Worm (Caenorhabditis elegans) whole organism, L1 larva: Measurements from ENCODE around the gene nhr-31.
A peak's percentile ranks its signal among the peaks of the same experiment; 100 is the strongest.

Source experiments
- C04F5.9 ChIP-seq: sonication (generic microtip); optimal IDR thresholded peaks from 2 replicates; lab custom pipeline; 2016; ENCODE audit warnings: missing genetic modification characterization, missing compliant biosample characterization
- C34B4.2 ChIP-seq: sonication (generic microtip); optimal IDR thresholded peaks from 2 replicates; lab custom pipeline; 2017; ENCODE audit warnings: mild to moderate bottlenecking, missing genetic modification characterization, missing compliant biosample characterization
- aha-1 ChIP-seq: fragments of 150-350 bp; optimal IDR thresholded peaks from 2 replicates; lab custom pipeline; 2014; ENCODE audit warnings: missing biosample characterization, missing genetic modification characterization
- aly-2 ChIP-seq: fragments of 150-350 bp; optimal IDR thresholded peaks from 2 replicates; lab custom pipeline; 2014; ENCODE audit warnings: missing biosample characterization, missing genetic modification characterization
- blmp-1 ChIP-seq: fragments of 150-350 bp; optimal IDR thresholded peaks from 2 replicates; lab custom pipeline; 2014; ENCODE audit warnings: missing biosample characterization, missing genetic modification characterization
- ceh-82 ChIP-seq, 3 experiments: fragments of 150-350 bp in 1 of 3; sonication (generic microtip) in 2 of 3; optimal IDR thresholded peaks; 2 replicates each; lab custom pipeline; 2014 to 2017; ENCODE audit warnings: missing biosample characterization in 3 of 3, missing genetic modification characterization in 3 of 3
- ceh-88 ChIP-seq: fragments of 200-800 bp; sonication (Bioruptor generic); IDR thresholded peaks from 2 replicates; pipeline ENCODE4 v1.3.6; 2022; ENCODE audit warnings: missing genetic modification characterization, missing compliant biosample characterization
- ceh-90 ChIP-seq: sonication (generic microtip); optimal IDR thresholded peaks from 2 replicates; lab custom pipeline; 2016; ENCODE audit warnings: missing genetic modification characterization, missing compliant biosample characterization
- dpl-1 ChIP-seq, 3 experiments: fragments of 150-350 bp in 2 of 3; sonication (generic microtip) in 1 of 3; optimal IDR thresholded peaks; 2 replicates each; lab custom pipeline; 2014 to 2017; ENCODE audit warnings: missing biosample characterization in 3 of 3, missing genetic modification characterization in 3 of 3, missing genetic modification reagents in 3 of 3
- dsc-1 ChIP-seq: sonication (generic microtip); optimal IDR thresholded peaks from 2 replicates; lab custom pipeline; 2016; ENCODE audit warnings: mild to moderate bottlenecking, missing genetic modification characterization, missing compliant biosample characterization
- efl-1 ChIP-seq, 4 experiments: fragments of 150-350 bp; optimal IDR thresholded peaks in 3 of 4; peaks in 1 of 4; 1 replicate in 1 of 4; 2 replicates in 3 of 4; lab custom pipeline; 2014; ENCODE audit warnings: missing biosample characterization in 2 of 4, missing genetic modification characterization in 2 of 4, missing genetic modification reagents in 2 of 4
- elt-2 ChIP-seq: sonication (generic microtip); optimal IDR thresholded peaks from 2 replicates; lab custom pipeline; 2016; ENCODE audit warnings: missing genetic modification characterization, mild to moderate bottlenecking, inconsistent platforms, missing compliant biosample characterization, missing genetic modification reagents
- elt-3 ChIP-seq, 6 experiments: fragments of 150-350 bp in 1 of 6; sonication (generic microtip); optimal IDR thresholded peaks; 2 replicates each; lab custom pipeline; 2017 to 2018; ENCODE audit warnings: missing biosample characterization in 6 of 6, missing genetic modification characterization in 6 of 6, inconsistent platforms in 1 of 6
- fkh-8 ChIP-seq: sonication (generic microtip); optimal IDR thresholded peaks from 2 replicates; lab custom pipeline; 2016; ENCODE audit warnings: mild to moderate bottlenecking, missing genetic modification characterization, missing compliant biosample characterization
- hlh-17 ChIP-seq: fragments of 200-800 bp; sonication (Bioruptor generic); optimal IDR thresholded peaks from 2 replicates; lab custom pipeline; 2018; ENCODE audit warnings: missing genetic modification characterization, mild to moderate bottlenecking, missing compliant biosample characterization, moderate library complexity, borderline replicate concordance
- hpl-2 ChIP-seq: fragments of 150-350 bp; optimal IDR thresholded peaks from 2 replicates; lab custom pipeline; 2014; ENCODE audit warnings: missing biosample characterization, missing genetic modification reagents, missing genetic modification characterization
- irx-1 ChIP-seq: sonication (generic microtip); optimal IDR thresholded peaks from 2 replicates; lab custom pipeline; 2016; ENCODE audit warnings: missing genetic modification characterization, missing compliant biosample characterization
- jun-1 ChIP-seq: fragments of 150-350 bp; optimal IDR thresholded peaks from 2 replicates; lab custom pipeline; 2014; ENCODE audit warnings: missing biosample characterization, missing genetic modification reagents, missing genetic modification characterization
- lin-14 ChIP-seq: fragments of 200-800 bp; sonication (Bioruptor generic); optimal IDR thresholded peaks from 2 replicates; lab custom pipeline; 2018; ENCODE audit warnings: mild to moderate bottlenecking, missing genetic modification characterization, moderate library complexity, missing compliant biosample characterization
- lin-15B ChIP-seq: fragments of 150-350 bp; sonication (generic microtip); optimal IDR thresholded peaks from 3 replicates; lab custom pipeline; 2014; ENCODE audit warnings: missing biosample characterization, missing genetic modification characterization
- lin-35 ChIP-seq, 2 experiments: fragments of 150-350 bp; optimal IDR thresholded peaks; 2 replicates each; lab custom pipeline; 2014; ENCODE audit warnings: missing biosample characterization in 2 of 2, missing genetic modification characterization in 2 of 2, missing genetic modification reagents in 2 of 2
- lir-3 ChIP-seq: sonication (generic microtip); optimal IDR thresholded peaks from 2 replicates; lab custom pipeline; 2016; ENCODE audit warnings: mild to moderate bottlenecking, missing genetic modification characterization, moderate library complexity, missing compliant biosample characterization; ENCODE audit not compliant: poor library complexity
- lsy-2 ChIP-seq, 2 experiments: fragments of 150-350 bp; optimal IDR thresholded peaks; 2 replicates each; lab custom pipeline; 2014; ENCODE audit warnings: missing biosample characterization in 2 of 2, missing genetic modification characterization in 2 of 2
- mdl-1 ChIP-seq, 2 experiments: fragments of 150-350 bp; optimal IDR thresholded peaks; 2 replicates each; lab custom pipeline; 2014 to 2017; ENCODE audit warnings: missing biosample characterization in 2 of 2, missing genetic modification characterization in 2 of 2, inconsistent platforms in 1 of 2
- nhr-12 ChIP-seq: sonication (generic microtip); optimal IDR thresholded peaks from 2 replicates; lab custom pipeline; 2017; ENCODE audit warnings: missing biosample characterization, missing genetic modification characterization
- nhr-19 ChIP-seq: fragments of 200-800 bp; sonication (Bioruptor generic); conservative IDR thresholded peaks from 2 replicates; pipeline ENCODE4 v1.3.6; 2022; ENCODE audit warnings: missing genetic modification characterization, missing compliant biosample characterization
- nhr-20 ChIP-seq: sonication (generic microtip); optimal IDR thresholded peaks from 2 replicates; lab custom pipeline; 2016; ENCODE audit warnings: mild to moderate bottlenecking, missing genetic modification characterization, missing compliant biosample characterization
- nhr-237 ChIP-seq: fragments of 150-350 bp; optimal IDR thresholded peaks from 2 replicates; lab custom pipeline; 2014; ENCODE audit warnings: missing biosample characterization, missing genetic modification characterization
- nhr-28 ChIP-seq: fragments of 150-350 bp; optimal IDR thresholded peaks from 2 replicates; lab custom pipeline; 2014; ENCODE audit warnings: missing biosample characterization, missing genetic modification characterization
- nhr-47 ChIP-seq: sonication (generic microtip); optimal IDR thresholded peaks from 2 replicates; lab custom pipeline; 2016; ENCODE audit warnings: mild to moderate bottlenecking, missing genetic modification characterization, moderate library complexity, missing compliant biosample characterization
- nhr-71 ChIP-seq: sonication (generic microtip); optimal IDR thresholded peaks from 2 replicates; lab custom pipeline; 2016; ENCODE audit warnings: mild to moderate bottlenecking, missing genetic modification characterization, moderate library complexity, missing compliant biosample characterization
- nhr-76 ChIP-seq: sonication (generic microtip); optimal IDR thresholded peaks from 2 replicates; lab custom pipeline; 2017; ENCODE audit warnings: missing biosample characterization, missing genetic modification characterization
- nhr-77 ChIP-seq: fragments of 150-350 bp; optimal IDR thresholded peaks from 2 replicates; lab custom pipeline; 2014; ENCODE audit warnings: missing biosample characterization, missing genetic modification characterization
- nhr-84 ChIP-seq: sonication (generic microtip); optimal IDR thresholded peaks from 2 replicates; lab custom pipeline; 2017; ENCODE audit warnings: missing biosample characterization, missing genetic modification characterization
- nhr-85 ChIP-seq: sonication (generic microtip); peaks from one replicate; lab custom pipeline; 2016; ENCODE audit warnings: missing genetic modification characterization, inconsistent platforms, missing compliant biosample characterization
- pqm-1 ChIP-seq: sonication (generic microtip); optimal IDR thresholded peaks from 3 replicates; lab custom pipeline; 2017; ENCODE audit warnings: missing biosample characterization, missing genetic modification characterization
- snu-23 ChIP-seq: sonication (generic microtip); optimal IDR thresholded peaks from 2 replicates; lab custom pipeline; 2016; ENCODE audit warnings: missing genetic modification characterization, missing compliant biosample characterization
- sup-37 ChIP-seq: fragments of 200-800 bp; sonication (Bioruptor generic); optimal IDR thresholded peaks from 2 replicates; lab custom pipeline; 2018; ENCODE audit warnings: mild to moderate bottlenecking, missing genetic modification characterization, missing compliant biosample characterization
- tbx-2 ChIP-seq: sonication (generic microtip); optimal IDR thresholded peaks from 2 replicates; lab custom pipeline; 2016; ENCODE audit warnings: missing genetic modification characterization, missing compliant biosample characterization
- unc-86 ChIP-seq: sonication (generic microtip); optimal IDR thresholded peaks from 2 replicates; lab custom pipeline; 2016; ENCODE audit warnings: missing genetic modification characterization, missing compliant biosample characterization
- xbp-1 ChIP-seq: sonication (generic microtip); optimal IDR thresholded peaks from 2 replicates; lab custom pipeline; 2016; ENCODE audit warnings: missing genetic modification characterization, missing compliant biosample characterization
- zag-1 ChIP-seq: fragments of 150-350 bp; optimal IDR thresholded peaks from 2 replicates; lab custom pipeline; 2014; ENCODE audit warnings: missing biosample characterization, missing genetic modification characterization

nhr-31 gene

ce11 chrIV:7983021-7983420, 46.3 kb downstream of the nhr-31 start:
- TF ChIP-seq lin-14 (peak; percentile 17), lin-35 (GFP tag; optimal IDR thresholded peaks at IDR 0.05; lab: Kevin White, UChicago) (no peak), mdl-1 (tag; optimal IDR thresholded peaks at IDR 0.05; lab: Kevin White, UChicago) (no peak), ceh-88 (no peak), nhr-71 (tag; lab: Kevin White, UChicago) (no peak), nhr-85 (peak; percentile 78), hpl-2 (GFP tag; lab: Kevin White, UChicago) (no peak)

ce11 chrIV:7982024-7982576, 47.2 kb downstream of the nhr-31 start, which contains the start of gene arf-5:
Gene arf-5, plus strand, starts transcription at chrIV:7982526.
- TF ChIP-seq snu-23 (GFP tag; lab: Kevin White, UChicago) (peak; percentile 27), mdl-1 (tag; optimal IDR thresholded peaks at IDR 0.05; lab: Kevin White, UChicago) (peak in 1 of 2 experiments; percentile 57), ceh-82 (tag; optimal IDR thresholded peaks at IDR 0.05; lab: Kevin White, UChicago) (peak in 1 of 3 experiments; percentile 25), lin-15B (tag; lab: Kevin White, UChicago) (no peak), C04F5.9 (tag; lab: Kevin White, UChicago) (no peak), jun-1 (no peak), blmp-1 (tag; lab: Kevin White, UChicago) (peak; percentile 53), unc-86 (tag; lab: Kevin White, UChicago) (no peak), dpl-1 (GFP tag; optimal IDR thresholded peaks at IDR 0.05; lab: Kevin White, UChicago) (peak in 2 of 3 experiments; percentile 11 to 42), hpl-2 (GFP tag; lab: Kevin White, UChicago) (no peak), fkh-8 (no peak), nhr-71 (tag; lab: Kevin White, UChicago) (peak; percentile 20), elt-3 (tag; optimal IDR thresholded peaks at IDR 0.05; lab: Kevin White, UChicago) (peak in 1 of 6 experiments; percentile 3), lsy-2 (tag; optimal IDR thresholded peaks at IDR 0.05; lab: Kevin White, UChicago) (peak; percentile 34 to 55), lin-14 (peak; percentile 35), lin-35 (GFP tag; optimal IDR thresholded peaks at IDR 0.05; lab: Kevin White, UChicago) (peak; percentile 36 to 51), ceh-90 (tag; lab: Kevin White, UChicago) (no peak), nhr-47 (tag; lab: Kevin White, UChicago) (peak; percentile 1), xbp-1 (tag; lab: Kevin White, UChicago) (peak; percentile 42), efl-1 (optimal IDR thresholded peaks at IDR 0.05; lab: Kevin White, UChicago) (peak; percentile 27 to 32), efl-1 (GFP tag; optimal IDR thresholded peaks at IDR 0.05 in 1 of 2; lab: Kevin White, UChicago) (peak; percentile 32 to 37), C34B4.2 (tag; lab: Kevin White, UChicago) (no peak)

ce11 chrIV:7979588-7979987, 49.7 kb downstream of the nhr-31 start, which contains the start of gene unc-24:
Gene unc-24, plus strand, starts transcription at chrIV:7979870.
- TF ChIP-seq dpl-1 (GFP tag; optimal IDR thresholded peaks at IDR 0.05; lab: Kevin White, UChicago): peak in 1 of 3 experiments; percentile 12
- TF ChIP-seq nhr-84: no peak
- TF ChIP-seq aly-2: no peak
- TF ChIP-seq nhr-20: no peak
- peak; percentile 39 for TF ChIP-seq dsc-1 (tag; lab: Kevin White, UChicago)
- no peak for TF ChIP-seq nhr-19 (GFP tag; lab: Robert Waterston, UW)
- TF ChIP-seq lsy-2 (tag; optimal IDR thresholded peaks at IDR 0.05; lab: Kevin White, UChicago): no peak
- TF ChIP-seq mdl-1 (tag; optimal IDR thresholded peaks at IDR 0.05; lab: Kevin White, UChicago): no peak
- TF ChIP-seq snu-23 (GFP tag; lab: Kevin White, UChicago): no peak
- TF ChIP-seq C04F5.9 (tag; lab: Kevin White, UChicago): no peak
- no peak for TF ChIP-seq lir-3 (tag; lab: Kevin White, UChicago)
- TF ChIP-seq pqm-1: no peak
- TF ChIP-seq ceh-82 (tag; optimal IDR thresholded peaks at IDR 0.05; lab: Kevin White, UChicago): peak in 1 of 3 experiments; percentile 59
- TF ChIP-seq nhr-237: no peak
- no peak for TF ChIP-seq nhr-71 (tag; lab: Kevin White, UChicago)
- no peak for TF ChIP-seq elt-2 (tag; lab: Kevin White, UChicago)
- TF ChIP-seq lin-14: peak; percentile 80
- no peak for TF ChIP-seq nhr-77 (tag; lab: Kevin White, UChicago)
- TF ChIP-seq unc-86 (tag; lab: Kevin White, UChicago): peak; percentile 39
- TF ChIP-seq blmp-1 (tag; lab: Kevin White, UChicago): no peak
- TF ChIP-seq nhr-12 (tag; lab: Kevin White, UChicago): no peak
- TF ChIP-seq lin-15B (tag; lab: Kevin White, UChicago): no peak
- TF ChIP-seq nhr-76 (tag; lab: Kevin White, UChicago): no peak
- TF ChIP-seq aha-1 (tag; lab: Kevin White, UChicago): no peak
- no peak for TF ChIP-seq zag-1
- TF ChIP-seq xbp-1 (tag; lab: Kevin White, UChicago): no peak
- no peak for TF ChIP-seq sup-37 (GFP tag; lab: Kevin White, UChicago)
- no peak for TF ChIP-seq fkh-8
- TF ChIP-seq tbx-2 (tag; lab: Kevin White, UChicago): no peak
- no peak for TF ChIP-seq nhr-28 (tag; lab: Kevin White, UChicago)
- TF ChIP-seq hlh-17: no peak
- TF ChIP-seq efl-1 (optimal IDR thresholded peaks at IDR 0.05; lab: Kevin White, UChicago): peak in 1 of 2 experiments; percentile 20
- no peak for TF ChIP-seq efl-1 (GFP tag; optimal IDR thresholded peaks at IDR 0.05 in 1 of 2; lab: Kevin White, UChicago)
- TF ChIP-seq irx-1 (tag; lab: Kevin White, UChicago): no peak
